Worm (Caenorhabditis elegans) whole organism, young adult: ENCODE results near the gene dyn-1.

Source experiments
- B0019.2 ChIP-seq: fragments of 200-800 bp; sonication (Bioruptor generic); conservative IDR thresholded peaks from 2 replicates; pipeline ENCODE4 v1.3.6; 2022; ENCODE audit warnings: missing genetic modification reagents, missing genetic modification characterization, missing compliant biosample characterization
- B0336.3 ChIP-seq: fragments of 200-800 bp; sonication (Bioruptor generic); IDR thresholded peaks from 2 replicates; pipeline ENCODE4 v1.3.6; 2022; ENCODE audit warnings: missing genetic modification characterization, missing compliant biosample characterization
- C06A6.2 ChIP-seq: fragments of 200-800 bp; sonication (Bioruptor generic); conservative IDR thresholded peaks from 2 replicates; pipeline ENCODE4 v1.3.6; 2022; ENCODE audit warnings: missing genetic modification characterization, missing compliant biosample characterization
- C17E4.6 ChIP-seq: fragments of 200-800 bp; sonication (Bioruptor generic); IDR thresholded peaks from 2 replicates; pipeline ENCODE4 v1.3.6; 2022; ENCODE audit warnings: missing genetic modification reagents, missing genetic modification characterization, missing compliant biosample characterization
- F10E7.11 ChIP-seq: sonication (generic microtip); optimal IDR thresholded peaks from 2 replicates; lab custom pipeline; 2017; ENCODE audit warnings: mild to moderate bottlenecking, missing genetic modification characterization, moderate library complexity, missing compliant biosample characterization
- F57C9.4 ChIP-seq: sonication (generic microtip); optimal IDR thresholded peaks from 2 replicates; lab custom pipeline; 2017; ENCODE audit warnings: mild to moderate bottlenecking, missing genetic modification characterization, missing compliant biosample characterization
- K11D2.4 ChIP-seq: fragments of 200-800 bp; sonication (Bioruptor generic); IDR thresholded peaks from 2 replicates; pipeline ENCODE4 v1.3.6; 2022; ENCODE audit warnings: missing genetic modification reagents, missing genetic modification characterization, missing compliant biosample characterization
- K12H6.12 ChIP-seq: fragments of 200-800 bp; sonication (Bioruptor generic); optimal IDR thresholded peaks from 2 replicates; lab custom pipeline; 2018; ENCODE audit warnings: mild to moderate bottlenecking, missing genetic modification characterization, missing compliant biosample characterization
- Y53F4B.3 ChIP-seq: fragments of 200-800 bp; sonication (Bioruptor generic); IDR thresholded peaks from 2 replicates; pipeline ENCODE4 v1.3.6; 2022; ENCODE audit warnings: missing genetic modification reagents, missing genetic modification characterization, missing compliant biosample characterization
- Y67H2A.10 ChIP-seq: fragments of 200-800 bp; sonication (Bioruptor generic); conservative IDR thresholded peaks from 2 replicates; pipeline ENCODE4 v1.3.6; 2022; ENCODE audit warnings: missing genetic modification reagents, missing genetic modification characterization, missing compliant biosample characterization
- aptf-2 ChIP-seq: fragments of 200-800 bp; sonication (Bioruptor generic); conservative IDR thresholded peaks from 2 replicates; pipeline ENCODE4 v1.3.6; 2022; ENCODE audit warnings: missing genetic modification reagents, missing genetic modification characterization, missing compliant biosample characterization
- atf-7 ChIP-seq: sonication (generic microtip); optimal IDR thresholded peaks from 2 replicates; lab custom pipeline; 2017; ENCODE audit warnings: mild to moderate bottlenecking, missing genetic modification characterization, missing compliant biosample characterization
- athp-1 ChIP-seq: sonication (generic microtip); optimal IDR thresholded peaks from 2 replicates; lab custom pipeline; 2017; ENCODE audit warnings: mild to moderate bottlenecking, missing genetic modification characterization, missing compliant biosample characterization
- cebp-1 ChIP-seq, 2 experiments: fragments of 200-800 bp in 1 of 2; sonication (Bioruptor generic) in 1 of 2; sonication (generic microtip) in 1 of 2; IDR thresholded peaks in 1 of 2; optimal IDR thresholded peaks in 1 of 2; 2 replicates each; pipeline versions ENCODE4 v1.3.6 to Lab custom; 2017 to 2022; ENCODE audit warnings: missing compliant biosample characterization in 2 of 2, missing genetic modification characterization in 2 of 2, mild to moderate bottlenecking in 1 of 2, missing genetic modification reagents in 1 of 2, moderate library complexity in 1 of 2
- cebp-2 ChIP-seq: fragments of 200-800 bp; sonication (Bioruptor generic); IDR thresholded peaks from 2 replicates; pipeline ENCODE4 v1.3.6; 2022; ENCODE audit warnings: missing genetic modification characterization, missing compliant biosample characterization
- ceh-100 ChIP-seq: fragments of 200-800 bp; sonication (Bioruptor generic); IDR thresholded peaks from 2 replicates; pipeline ENCODE4 v1.3.6; 2022; ENCODE audit warnings: missing genetic modification reagents, missing genetic modification characterization, missing compliant biosample characterization
- ceh-79 ChIP-seq: sonication (generic microtip); optimal IDR thresholded peaks from 2 replicates; lab custom pipeline; 2017; ENCODE audit warnings: mild to moderate bottlenecking, missing genetic modification characterization, missing compliant biosample characterization
- egl-44 ChIP-seq: fragments of 200-800 bp; sonication (Bioruptor generic); IDR thresholded peaks from 2 replicates; pipeline ENCODE4 v1.3.6; 2022; ENCODE audit warnings: missing genetic modification reagents, missing genetic modification characterization, missing compliant biosample characterization
- egrh-3 ChIP-seq: fragments of 200-800 bp; sonication (Bioruptor generic); IDR thresholded peaks from 2 replicates; pipeline ENCODE4 v1.3.6; 2022; ENCODE audit warnings: missing genetic modification reagents, missing genetic modification characterization, missing compliant biosample characterization
- ekl-4 ChIP-seq: fragments of 200-800 bp; sonication (Bioruptor generic); IDR thresholded peaks from 2 replicates; pipeline ENCODE4 v1.3.6; 2022; ENCODE audit warnings: missing genetic modification reagents, missing genetic modification characterization, missing compliant biosample characterization
- ets-4 ChIP-seq: fragments of 200-800 bp; sonication (Bioruptor generic); optimal IDR thresholded peaks from 2 replicates; lab custom pipeline; 2018; ENCODE audit warnings: mild to moderate bottlenecking, missing genetic modification characterization, missing compliant biosample characterization
- fkh-3 ChIP-seq: sonication (generic microtip); optimal IDR thresholded peaks from 2 replicates; lab custom pipeline; 2016; ENCODE audit warnings: mild to moderate bottlenecking, missing genetic modification characterization, missing compliant biosample characterization
- hmg-20 ChIP-seq: fragments of 200-800 bp; sonication (Bioruptor generic); IDR thresholded peaks from 2 replicates; pipeline ENCODE4 v1.3.6; 2022; ENCODE audit warnings: missing genetic modification reagents, missing genetic modification characterization, missing compliant biosample characterization
- hsf-1 ChIP-seq: fragments of 200-800 bp; sonication (Bioruptor generic); IDR thresholded peaks from 2 replicates; pipeline ENCODE4 v1.3.6; 2022; ENCODE audit warnings: missing genetic modification reagents, missing genetic modification characterization, missing compliant biosample characterization
- lag-1 ChIP-seq: fragments of 200-800 bp; sonication (Bioruptor generic); IDR thresholded peaks from 2 replicates; pipeline ENCODE4 v1.3.6; 2022; ENCODE audit warnings: missing genetic modification reagents, missing genetic modification characterization, missing compliant biosample characterization
- let-607 ChIP-seq, 2 experiments: fragments of 200-800 bp in 1 of 2; sonication (Bioruptor generic) in 1 of 2; sonication (generic microtip) in 1 of 2; optimal IDR thresholded peaks; 2 replicates each; lab custom pipeline; 2016 to 2018; ENCODE audit warnings: mild to moderate bottlenecking in 2 of 2, missing compliant biosample characterization in 2 of 2, missing genetic modification characterization in 2 of 2, moderate library complexity in 2 of 2, missing genotype in 1 of 2
- lir-1 ChIP-seq: fragments of 200-800 bp; sonication (Bioruptor generic); conservative IDR thresholded peaks from 2 replicates; pipeline ENCODE4 v1.3.6; 2022; ENCODE audit warnings: missing genetic modification reagents, missing genetic modification characterization, missing compliant biosample characterization
- lsl-1 ChIP-seq: fragments of 200-800 bp; sonication (Bioruptor generic); optimal IDR thresholded peaks from 2 replicates; lab custom pipeline; 2018; ENCODE audit warnings: mild to moderate bottlenecking, missing genetic modification characterization, moderate library complexity, missing compliant biosample characterization
- madf-3 ChIP-seq: fragments of 200-800 bp; sonication (Bioruptor generic); IDR thresholded peaks from 2 replicates; pipeline ENCODE4 v1.3.6; 2022; ENCODE audit warnings: missing genetic modification reagents, missing genetic modification characterization, missing compliant biosample characterization
- nfyb-1 ChIP-seq: fragments of 200-800 bp; sonication (Bioruptor generic); IDR thresholded peaks from 2 replicates; pipeline ENCODE4 v1.3.6; 2022; ENCODE audit warnings: missing genetic modification reagents, missing genetic modification characterization, missing compliant biosample characterization
- nhr-120 ChIP-seq: fragments of 200-800 bp; sonication (Bioruptor generic); IDR thresholded peaks from 2 replicates; pipeline ENCODE4 v1.3.6; 2022; ENCODE audit warnings: missing genetic modification characterization, missing compliant biosample characterization
- nhr-179 ChIP-seq: sonication (generic microtip); optimal IDR thresholded peaks from 2 replicates; lab custom pipeline; 2016; ENCODE audit warnings: mild to moderate bottlenecking, missing genetic modification characterization, missing compliant biosample characterization
- nhr-80 ChIP-seq: sonication (generic microtip); optimal IDR thresholded peaks from 2 replicates; lab custom pipeline; 2016; ENCODE audit warnings: missing genetic modification characterization, missing compliant biosample characterization
- rec-8 ChIP-seq, 2 experiments: sonication (generic microtip); optimal IDR thresholded peaks; 2 replicates each; lab custom pipeline; 2016; ENCODE audit warnings: mild to moderate bottlenecking in 2 of 2, missing genetic modification characterization in 2 of 2, missing genetic modification reagents in 2 of 2, missing genotype in 2 of 2, missing biosample characterization in 1 of 2, missing compliant biosample characterization in 1 of 2, moderate library complexity in 1 of 2
- snpc-1.1 ChIP-seq: sonication (generic microtip); optimal IDR thresholded peaks from 2 replicates; lab custom pipeline; 2017; ENCODE audit warnings: missing genetic modification characterization, mild to moderate bottlenecking, missing compliant biosample characterization, antibody characterized with exemption, moderate library complexity, missing genotype, missing genetic modification reagents; ENCODE audit not compliant: insufficient read depth
- snpc-4 ChIP-seq, 5 experiments: fragments of 150-350 bp in 1 of 5; sonication (generic microtip) in 4 of 5; optimal IDR thresholded peaks; 2 replicates each; lab custom pipeline; 2014 to 2018; ENCODE audit warnings: missing genetic modification characterization in 5 of 5, missing biosample characterization in 3 of 5, antibody characterized with exemption in 2 of 5, mild to moderate bottlenecking in 2 of 5, missing compliant biosample characterization in 2 of 5, missing genotype in 2 of 5, moderate library complexity in 2 of 5, missing genetic modification reagents in 1 of 5
- somi-1 ChIP-seq: fragments of 200-800 bp; sonication (Bioruptor generic); optimal IDR thresholded peaks from 2 replicates; lab custom pipeline; 2018; ENCODE audit warnings: mild to moderate bottlenecking, missing genetic modification characterization, missing compliant biosample characterization
- zfh-2 ChIP-seq: fragments of 200-800 bp; sonication (Bioruptor generic); conservative IDR thresholded peaks from 2 replicates; pipeline ENCODE4 v1.3.6; 2022; ENCODE audit warnings: missing genetic modification reagents, missing genetic modification characterization, missing compliant biosample characterization
- ztf-28 ChIP-seq: fragments of 200-800 bp; sonication (Bioruptor generic); IDR thresholded peaks from 2 replicates; pipeline ENCODE4 v1.3.6; 2022; ENCODE audit warnings: missing genetic modification reagents, missing genetic modification characterization, missing compliant biosample characterization
- ztf-6 ChIP-seq: fragments of 200-800 bp; sonication (Bioruptor generic); IDR thresholded peaks from 2 replicates; pipeline ENCODE4 v1.3.6; 2022; ENCODE audit warnings: missing genetic modification reagents, missing genetic modification characterization, missing compliant biosample characterization

The dyn-1 gene

DNA sequence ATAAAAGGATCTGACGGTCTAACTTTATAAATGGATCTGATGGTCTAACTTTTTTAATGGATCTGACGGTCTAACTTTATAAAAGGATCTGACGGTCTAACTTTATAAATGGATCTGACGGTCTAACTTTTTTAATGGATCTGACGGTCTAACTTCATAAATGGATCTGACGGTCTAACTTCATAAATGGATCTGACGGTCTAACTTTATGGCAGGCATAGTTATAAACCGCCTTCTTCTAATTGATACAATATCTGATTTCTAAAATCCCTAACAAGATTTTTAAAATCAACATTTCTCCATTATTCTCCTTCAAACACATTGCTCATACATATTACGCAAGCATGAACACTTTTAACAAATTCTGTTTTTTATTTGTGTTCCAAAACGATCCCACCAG, 28.4 kb downstream of the dyn-1 start, which contains the start of gene K09A9.8:
K09A9.8 (minus strand) TSS at position 101 of the 400 bp plus-strand sequence.
- TF ChIP-seq snpc-1.1 (tag; lab: Kevin White, UChicago) (no peak), egrh-3 (GFP tag; lab: Robert Waterston, UW) (no peak), lsl-1 (GFP tag; lab: Kevin White, UChicago) (no peak), ztf-28 (GFP tag; lab: Robert Waterston, UW) (no peak)
- TF ChIP-seq, all 124 proteins: peak for 0

ce11 chrX:15598661-15599384, 30.1 kb downstream of the dyn-1 start:
- TF ChIP-seq ceh-79 (tag; lab: Kevin White, UChicago), result no peak
- no peak for TF ChIP-seq B0336.3
- TF ChIP-seq hsf-1, result no peak
- peak; percentile 81 for TF ChIP-seq nhr-80 (tag; lab: Kevin White, UChicago)
- peak; percentile 61 to 70 for TF ChIP-seq let-607 (tag; optimal IDR thresholded peaks at IDR 0.05; lab: Kevin White, UChicago)
- no peak for TF ChIP-seq somi-1 (GFP tag; lab: Kevin White, UChicago)
- TF ChIP-seq C17E4.6 (GFP tag; lab: Robert Waterston, UW), result no peak
- TF ChIP-seq C06A6.2 (GFP tag; lab: Robert Waterston, UW), result no peak
- TF ChIP-seq cebp-1 (GFP tag; IDR thresholded peaks at IDR 0.05; lab: Robert Waterston, UW), result peak; percentile 20; the same call in 1 of the 2 replicates
- TF ChIP-seq cebp-1 (tag; optimal IDR thresholded peaks at IDR 0.05; lab: Kevin White, UChicago), result no peak
- TF ChIP-seq snpc-4 (GFP tag; optimal IDR thresholded peaks at IDR 0.05; lab: Kevin White, UChicago), result no peak
- TF ChIP-seq snpc-4 (tag; optimal IDR thresholded peaks at IDR 0.05; lab: Kevin White, UChicago), result no peak
- no peak for TF ChIP-seq nfyb-1 (GFP tag; lab: Robert Waterston, UW)
- TF ChIP-seq madf-3, result no peak

DNA sequence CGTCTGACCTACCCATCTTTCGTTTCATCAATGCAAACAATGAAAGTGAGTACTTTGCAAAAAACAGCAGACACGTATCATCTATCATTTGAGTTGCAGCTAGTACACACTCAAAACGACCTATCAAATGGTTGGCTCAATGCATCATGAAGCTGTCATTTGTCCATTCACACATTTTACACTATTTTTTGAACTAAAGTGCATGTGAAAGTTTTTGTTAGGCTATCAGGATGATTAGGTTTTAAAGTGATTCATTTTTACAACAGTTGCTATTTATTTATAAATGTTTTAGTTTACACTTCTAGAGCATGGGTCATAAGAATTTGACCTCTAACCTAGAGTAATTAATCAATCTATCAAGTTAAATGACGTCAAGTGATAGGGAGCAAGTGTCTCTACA, 31.2 kb downstream of the dyn-1 start:
- no peak for TF ChIP-seq ekl-4 (GFP tag; lab: Robert Waterston, UW)
- TF ChIP-seq let-607 (tag; optimal IDR thresholded peaks at IDR 0.05; lab: Kevin White, UChicago), result peak in 1 of 2 experiments; percentile 50

- TF ChIP-seq aptf-2 (GFP tag; lab: Robert Waterston, UW) (no peak), lag-1 (no peak), ets-4 (GFP tag; lab: Kevin White, UChicago) (no peak), K11D2.4 (0 out of 2 replicates have a peak, but pooled peaks have one; percentile 31), ceh-79 (tag; lab: Kevin White, UChicago) (no peak), Y53F4B.3 (GFP tag; lab: Robert Waterston, UW) (no peak), zfh-2 (GFP tag; lab: Robert Waterston, UW) (peak; percentile 45; the same call in 1 of the 2 replicates), Y67H2A.10 (GFP tag; lab: Robert Waterston, UW) (no peak), egl-44 (GFP tag; lab: Robert Waterston, UW) (no peak), F10E7.11 (tag; lab: Kevin White, UChicago) (no peak), rec-8 (tag; optimal IDR thresholded peaks at IDR 0.05; lab: Kevin White, UChicago) (no peak), nhr-120 (no peak), atf-7 (tag; lab: Kevin White, UChicago) (peak; percentile 28), nhr-179 (tag; lab: Kevin White, UChicago) (no peak), ztf-28 (GFP tag; lab: Robert Waterston, UW) (no peak), F57C9.4 (tag; lab: Kevin White, UChicago) (no peak), B0019.2 (GFP tag; lab: Robert Waterston, UW) (no peak), ceh-100 (GFP tag; lab: Robert Waterston, UW) (no peak), hmg-20 (GFP tag; lab: Robert Waterston, UW) (no peak), athp-1 (tag; lab: Kevin White, UChicago) (no peak), fkh-3 (tag; lab: Kevin White, UChicago) (no peak), K12H6.12 (tag; lab: Kevin White, UChicago) (peak; percentile 24), lir-1 (GFP tag; lab: Robert Waterston, UW) (no peak), cebp-2 (GFP tag; lab: Robert Waterston, UW) (no peak), ztf-6 (GFP tag; lab: Robert Waterston, UW) (no peak)
These were observed 31.9 kb downstream of the dyn-1 start, which contains the start of gene ent-2 for ce11 chrX:15600512-15601117. Gene ent-2 (plus strand): TSS chrX:15601067.
